Worm (Caenorhabditis elegans): ENCODE results near the gene tbck-1.

Gene tbck-1

ce11 chrII:4869793-4870343 lies 41.5 kb downstream of the tbck-1 start (continued):
- TF ChIP-seq daf-16 (GFP tag; optimal IDR thresholded peaks at IDR 0.05) (no peak), daf-16 (tag; optimal IDR thresholded peaks at IDR 0.05) (no peak), spr-3 (GFP tag; optimal IDR thresholded peaks at IDR 0.05) (no peak), ctbp-1 (GFP tag; IDR thresholded peaks at IDR 0.05) (0 out of 2 replicates have a peak, but pooled peaks have one; percentile 29), F44E2.7 (GFP tag; IDR thresholded peaks at IDR 0.05) (no peak), lin-39 (tag; optimal IDR thresholded peaks at IDR 0.05) (no peak), jun-1 (tag; optimal IDR thresholded peaks at IDR 0.05) (no peak), ceh-28 (tag; optimal IDR thresholded peaks at IDR 0.05) (no peak), T20F7.1 (GFP tag; optimal IDR thresholded peaks at IDR 0.05) (no peak), mxl-3 (GFP tag; optimal IDR thresholded peaks at IDR 0.05) (no peak), daf-19 (GFP tag; conservative IDR thresholded peaks at IDR 0.05) (no peak), ama-1 (optimal IDR thresholded peaks at IDR 0.05) (no peak), T26A8.4 (GFP tag; IDR thresholded peaks at IDR 0.05) (no peak), ZK337.2 (GFP tag; IDR thresholded peaks at IDR 0.05) (no peak), F10B5.3 (tag; optimal IDR thresholded peaks at IDR 0.05) (no peak), aly-2 (tag; optimal IDR thresholded peaks at IDR 0.05) (no peak), pqm-1 (tag; optimal IDR thresholded peaks at IDR 0.05) (no peak), ceh-20 (GFP tag; IDR thresholded peaks at IDR 0.05) (no peak), dmd-9 (GFP tag; IDR thresholded peaks at IDR 0.05) (no peak), tra-1 (GFP tag; IDR thresholded peaks at IDR 0.05) (no peak), Y48G9A.11 (GFP tag; IDR thresholded peaks at IDR 0.05) (no peak)

DNA sequence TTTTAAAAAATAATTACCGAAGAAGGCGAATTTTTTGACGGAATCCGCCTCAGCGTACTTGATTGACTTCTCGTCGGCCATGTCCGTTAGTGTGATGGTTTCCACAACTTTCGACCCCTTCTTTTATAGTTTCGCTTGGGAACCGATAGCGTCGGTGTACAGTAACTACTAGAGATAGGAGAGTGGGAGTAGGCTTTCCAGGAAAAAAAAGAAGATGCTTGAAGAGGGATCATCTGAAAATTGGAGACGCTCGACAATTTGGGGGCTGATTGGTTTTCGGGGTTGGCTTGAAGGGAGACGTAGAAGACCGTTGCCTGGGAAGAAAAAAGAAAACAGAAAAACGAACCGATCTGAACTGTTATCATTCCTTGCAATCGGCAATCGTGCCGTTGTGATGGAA lies 42.3 kb downstream of the tbck-1 start, which contains the start of gene col-20:
Gene col-20, minus strand, starts transcription at position 101 of the 400 bp plus-strand sequence.
- TF ChIP-seq nhr-102 (tag; optimal IDR thresholded peaks at IDR 0.05) (no peak), Y5F2A.4 (GFP tag; optimal IDR thresholded peaks at IDR 0.05) (no peak), zip-2 (tag; optimal IDR thresholded peaks at IDR 0.05) (no peak), spr-1 (tag; optimal IDR thresholded peaks at IDR 0.05) (no peak), daf-8 (GFP tag; IDR thresholded peaks at IDR 0.05) (no peak), mes-2 (tag; optimal IDR thresholded peaks at IDR 0.05; ENCODE audit: poor library complexity, severe bottlenecking) (no peak), mdt-29 (GFP tag; IDR thresholded peaks at IDR 0.05) (no peak), ZK546.5 (tag; optimal IDR thresholded peaks at IDR 0.05) (no peak), tag-97 (GFP tag; IDR thresholded peaks at IDR 0.05) (no peak), php-3 (GFP tag; IDR thresholded peaks at IDR 0.05) (no peak), Y105C5A.15 (GFP tag; IDR thresholded peaks at IDR 0.05) (no peak)

- TF ChIP-seq pha-4 (GFP tag; IDR thresholded peaks at IDR 0.05) (no peak), pha-4 (tag; optimal IDR thresholded peaks at IDR 0.05) (no peak), zag-1 (tag; optimal IDR thresholded peaks at IDR 0.05) (no peak), ceh-82 (tag; optimal IDR thresholded peaks at IDR 0.05) (peak; percentile 20), ZK337.2 (GFP tag; IDR thresholded peaks at IDR 0.05) (no peak), nhr-48 (tag; optimal IDR thresholded peaks at IDR 0.05) (no peak)
Measured at ce11 chrII:4871834-4872233, 43.5 kb downstream of the tbck-1 start.

ce11 chrII:4872359-4872758 lies 44.0 kb downstream of the tbck-1 start:
- TF ChIP-seq madf-5 (GFP tag; IDR thresholded peaks at IDR 0.05), result 0 out of 4 replicates have a peak, but pooled peaks of 1 of the 2 experiments have one; percentile 49
- TF ChIP-seq Y48G9A.11 (GFP tag; IDR thresholded peaks at IDR 0.05), result 0 out of 2 replicates have a peak, but pooled peaks have one; percentile 13
- TF ChIP-seq F26F4.8 (GFP tag; conservative IDR thresholded peaks at IDR 0.05), result 0 out of 2 replicates have a peak, but pooled peaks have one; percentile 24
- peak; percentile 98 for TF ChIP-seq set-16 (GFP tag; IDR thresholded peaks at IDR 0.05)
- 0 out of 2 replicates have a peak, but pooled peaks have one; percentile 17 for TF ChIP-seq T26A8.4 (GFP tag; IDR thresholded peaks at IDR 0.05)

Measured in whole organism, L4 larva.